Worm (Caenorhabditis elegans) whole organism, late embryonic: Measurements from ENCODE around the gene slc-17.4.

Experiments
- ama-1 ChIP-seq: fragments of 150-350 bp; optimal IDR thresholded peaks from 2 replicates; lab custom pipeline; 2014
- ceh-9 ChIP-seq: sonication (generic microtip); optimal IDR thresholded peaks from 2 replicates; lab custom pipeline; 2016; ENCODE audit warnings: mild to moderate bottlenecking, missing genetic modification characterization, inconsistent platforms, missing compliant biosample characterization
- che-1 ChIP-seq: sonication (generic microtip); optimal IDR thresholded peaks from 2 replicates; lab custom pipeline; 2016; ENCODE audit warnings: mild to moderate bottlenecking, missing genetic modification characterization, missing compliant biosample characterization
- elt-2 ChIP-seq: sonication (generic microtip); optimal IDR thresholded peaks from 2 replicates; lab custom pipeline; 2016; ENCODE audit warnings: missing genetic modification reagents, missing genetic modification characterization, missing compliant biosample characterization
- pqm-1 ChIP-seq: sonication (generic microtip); optimal IDR thresholded peaks from 2 replicates; lab custom pipeline; 2016; ENCODE audit warnings: missing genetic modification characterization, missing compliant biosample characterization

ce11 chrIV:17311842-17312241 is 20.3 kb upstream of the slc-17.4 start, which contains the start of gene snf-9:
- TF ChIP-seq pqm-1 (tag; lab: Kevin White, UChicago) (no peak), ceh-9 (tag; lab: Kevin White, UChicago) (no peak), ama-1 (lab: Kevin White, UChicago) (no peak), elt-2 (no peak), che-1 (no peak)
